Fruit fly (Drosophila melanogaster) Kc167 (cell line): ENCODE measurements around the gene CG5171.

Source experiments
- Myc ChIP-seq: fragments of >200 bp; optimal IDR thresholded peaks from 2 replicates; lab custom pipeline; 2017; ENCODE audit warnings: missing external identifiers
- Sin3A ChIP-seq: fragments of >200 bp; optimal IDR thresholded peaks from 2 replicates; lab custom pipeline; 2018; ENCODE audit warnings: missing external identifiers
- h ChIP-seq: fragments of >200 bp; optimal IDR thresholded peaks from 3 replicates; lab custom pipeline; 2018; ENCODE audit warnings: missing external identifiers
- insv ChIP-seq: fragments of >200 bp; optimal IDR thresholded peaks from 3 replicates; lab custom pipeline; 2018; ENCODE audit warnings: missing external identifiers
- psq ChIP-seq: fragments of >200 bp; optimal IDR thresholded peaks from 2 replicates; lab custom pipeline; 2017; ENCODE audit warnings: missing external identifiers
- ttk ChIP-seq: sonication (Bioruptor generic); optimal IDR thresholded peaks from 2 replicates; lab custom pipeline; 2017; ENCODE audit warnings: missing external identifiers

DNA sequence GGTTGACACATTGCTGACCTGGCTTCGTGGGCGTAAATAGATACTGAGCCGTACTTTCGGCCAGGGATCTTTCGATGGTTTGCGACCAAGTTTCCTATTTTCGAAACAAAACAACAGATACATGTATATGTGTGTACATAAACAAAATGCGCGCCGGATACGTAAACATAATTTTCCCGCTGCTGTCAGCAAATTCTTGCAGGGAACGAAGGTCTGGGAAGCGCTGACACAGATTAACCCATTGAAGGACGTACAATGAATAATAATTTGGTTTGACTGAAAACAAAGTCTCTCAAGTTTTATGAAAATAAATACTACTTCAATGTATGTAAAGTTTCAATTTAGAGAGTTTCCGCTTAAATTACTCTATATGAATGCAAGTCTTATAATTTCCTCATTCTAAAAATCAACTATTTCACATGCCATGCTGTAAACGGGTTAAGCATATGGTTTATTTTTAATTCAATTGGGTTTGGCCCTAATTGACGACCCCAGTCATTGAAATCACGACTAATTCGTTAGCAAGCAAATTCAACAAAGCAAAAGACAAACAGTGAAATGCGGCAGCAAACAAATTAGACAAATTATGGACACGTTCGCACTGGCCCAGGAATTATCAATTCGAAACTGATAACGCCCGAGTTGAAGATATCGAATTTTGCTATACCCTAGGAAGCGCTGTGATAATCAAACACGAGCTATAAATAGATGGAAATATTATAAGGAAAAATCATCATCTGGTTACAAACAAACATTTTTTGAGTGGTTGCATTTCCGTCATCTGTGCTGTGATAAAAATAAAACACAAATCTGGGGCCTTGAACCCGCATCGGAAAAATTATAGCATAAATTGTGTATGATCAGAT is 14.3 kb upstream of the CG5171 start:
- TF ChIP-seq ttk (lab: Kevin White, UChicago) (no peak), psq (lab: Kevin White, UChicago) (no peak), h (lab: Kevin White, UChicago) (no peak), Myc (no peak), insv (lab: Kevin White, UChicago) (no peak), Sin3A (lab: Kevin White, UChicago) (no peak)
